Fruit fly (Drosophila melanogaster): Measurements from ENCODE around the gene Eip63F-1.

Gene Eip63F-1

DNA sequence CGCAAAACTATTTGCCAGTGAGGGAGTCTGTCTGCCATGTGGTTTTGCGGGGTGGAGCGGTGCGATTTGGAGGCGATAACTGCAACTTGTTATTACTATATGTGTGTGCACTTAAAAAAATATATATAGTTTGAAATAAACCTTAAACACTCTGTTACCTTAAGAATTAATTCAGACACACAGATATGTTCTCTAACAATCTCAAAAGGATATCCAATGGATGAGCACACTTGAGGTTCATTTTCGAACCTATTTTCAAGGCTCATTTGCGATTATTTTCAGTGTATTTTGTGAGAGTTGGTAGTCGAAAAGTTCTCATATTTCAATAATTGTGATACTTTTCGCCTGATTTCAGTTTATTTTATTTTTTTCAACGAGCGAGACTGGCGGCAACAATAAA lies 53.4 kb downstream of the Eip63F-1 start:
- TF ChIP-seq EcR (GFP tag; optimal IDR thresholded peaks at IDR 0.05) (no peak), CG8478 (optimal IDR thresholded peaks at IDR 0.05) (no peak), pan (optimal IDR thresholded peaks at IDR 0.05) (no peak), Dll (optimal IDR thresholded peaks at IDR 0.05) (no peak), psq (optimal IDR thresholded peaks at IDR 0.05) (no peak), usp (GFP tag; optimal IDR thresholded peaks at IDR 0.05) (no peak)

dm6 chr3L:3878734-3879310 lies 56.6 kb downstream of the Eip63F-1 start:
- TF ChIP-seq pan (optimal IDR thresholded peaks at IDR 0.05) (no peak), EcR (GFP tag; optimal IDR thresholded peaks at IDR 0.05) (no peak), Dll (optimal IDR thresholded peaks at IDR 0.05) (no peak), usp (GFP tag; optimal IDR thresholded peaks at IDR 0.05) (no peak), psq (optimal IDR thresholded peaks at IDR 0.05) (no peak), CG8478 (optimal IDR thresholded peaks at IDR 0.05) (no peak)

- TF ChIP-seq psq (optimal IDR thresholded peaks at IDR 0.05) (no peak), usp (GFP tag; optimal IDR thresholded peaks at IDR 0.05) (no peak), pan (optimal IDR thresholded peaks at IDR 0.05) (no peak), EcR (GFP tag; optimal IDR thresholded peaks at IDR 0.05) (no peak), Dll (optimal IDR thresholded peaks at IDR 0.05) (no peak), CG8478 (optimal IDR thresholded peaks at IDR 0.05) (no peak)
These were observed 58.6 kb downstream of the Eip63F-1 start for dm6 chr3L:3876861-3877260.

DNA sequence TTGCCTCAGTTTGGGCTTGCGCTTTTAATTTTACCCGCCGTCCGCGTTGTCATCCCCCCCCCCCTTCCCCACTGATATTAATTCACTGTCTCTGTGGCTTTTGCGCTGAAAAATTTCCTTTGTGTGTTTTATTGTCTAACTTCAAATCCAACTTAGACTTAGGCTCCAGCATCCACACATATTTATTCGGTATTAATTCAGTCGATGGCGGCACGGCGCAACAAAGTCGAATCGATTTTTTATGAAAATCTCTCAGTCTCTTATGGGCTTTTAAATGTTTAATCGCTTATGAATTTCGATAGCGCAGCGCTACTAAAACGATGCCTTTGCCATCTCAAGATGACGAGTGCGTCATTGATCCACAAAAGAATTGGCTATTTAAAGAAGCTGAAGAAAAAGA lies 59.4 kb downstream of the Eip63F-1 start:
- TF ChIP-seq psq (optimal IDR thresholded peaks at IDR 0.05) (no peak), usp (GFP tag; optimal IDR thresholded peaks at IDR 0.05) (no peak), Dll (optimal IDR thresholded peaks at IDR 0.05) (no peak), CG8478 (optimal IDR thresholded peaks at IDR 0.05) (no peak)

DNA sequence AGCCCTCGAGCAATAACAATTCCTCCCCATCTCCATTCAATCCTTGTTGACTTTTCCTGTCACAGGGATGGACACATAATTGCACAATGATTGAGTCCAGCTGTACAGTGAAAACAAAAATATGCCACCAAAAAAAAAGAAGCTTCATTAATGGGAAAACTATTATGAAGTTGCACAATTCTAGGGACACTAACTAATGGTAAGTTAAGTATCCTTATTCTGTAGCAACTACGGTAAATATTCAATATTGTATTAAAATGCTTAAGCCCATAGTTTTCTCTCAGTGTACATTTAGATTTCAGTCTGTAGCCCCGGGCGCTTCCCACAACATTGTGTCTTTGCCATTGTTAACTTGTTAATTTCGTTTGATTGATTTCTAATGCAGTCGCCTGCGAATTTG lies 60.4 kb downstream of the Eip63F-1 start:
- no peak for TF ChIP-seq psq (optimal IDR thresholded peaks at IDR 0.05)
- no peak for TF ChIP-seq pan (optimal IDR thresholded peaks at IDR 0.05)

DNA sequence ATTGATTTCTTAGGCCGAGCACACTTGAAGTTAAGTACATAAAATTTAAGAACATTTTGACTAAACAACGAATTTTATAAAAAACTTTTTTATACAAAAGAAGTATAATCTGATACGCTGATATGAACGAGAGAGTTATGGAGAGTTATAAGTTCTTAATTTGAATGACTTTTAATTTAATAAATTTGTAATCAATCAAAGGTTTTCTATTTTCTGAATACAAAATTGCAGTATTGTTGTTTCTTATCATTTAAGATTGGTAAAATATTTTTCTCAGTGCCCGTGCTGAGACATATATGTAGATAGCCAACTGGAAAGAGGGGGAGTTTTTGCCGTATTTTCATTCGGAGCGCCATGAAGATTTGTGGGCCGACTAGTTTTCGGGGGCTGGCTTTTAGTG lies 62.3 kb downstream of the Eip63F-1 start:
- TF ChIP-seq usp (GFP tag; optimal IDR thresholded peaks at IDR 0.05) (no peak), psq (optimal IDR thresholded peaks at IDR 0.05) (no peak), CG8478 (optimal IDR thresholded peaks at IDR 0.05) (no peak), EcR (GFP tag; optimal IDR thresholded peaks at IDR 0.05) (no peak), Dll (optimal IDR thresholded peaks at IDR 0.05) (no peak), pan (optimal IDR thresholded peaks at IDR 0.05) (no peak)

- TF ChIP-seq psq (optimal IDR thresholded peaks at IDR 0.05) (no peak), EcR (GFP tag; optimal IDR thresholded peaks at IDR 0.05) (no peak), CG8478 (optimal IDR thresholded peaks at IDR 0.05) (no peak), usp (GFP tag; optimal IDR thresholded peaks at IDR 0.05) (no peak), Dll (optimal IDR thresholded peaks at IDR 0.05) (no peak), pan (optimal IDR thresholded peaks at IDR 0.05) (no peak)
These were observed 64.1 kb downstream of the Eip63F-1 start for dm6 chr3L:3871284-3871683.

DNA sequence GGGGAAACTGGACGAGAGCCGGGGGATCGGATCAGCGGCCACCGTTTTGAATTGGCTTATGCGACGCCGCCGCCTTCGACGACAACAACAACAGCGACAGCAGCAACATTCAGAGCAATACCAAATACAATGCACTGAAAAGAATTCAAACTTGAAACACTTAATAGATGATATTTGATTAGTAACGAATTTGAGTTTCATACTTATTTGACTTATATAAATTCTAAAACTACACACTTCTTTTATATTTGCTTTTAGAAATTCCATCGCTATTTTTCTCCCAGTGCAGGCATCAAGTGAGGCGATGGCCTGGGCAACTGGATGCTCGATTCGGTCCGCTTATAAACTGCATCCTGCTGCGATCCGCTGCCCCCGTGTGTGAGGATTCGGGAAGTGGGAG lies 67.4 kb downstream of the Eip63F-1 start:
- TF ChIP-seq CG8478 (optimal IDR thresholded peaks at IDR 0.05) (no peak), Dll (optimal IDR thresholded peaks at IDR 0.05) (no peak), pan (optimal IDR thresholded peaks at IDR 0.05) (no peak), psq (optimal IDR thresholded peaks at IDR 0.05) (no peak), EcR (GFP tag; optimal IDR thresholded peaks at IDR 0.05) (no peak), usp (GFP tag; optimal IDR thresholded peaks at IDR 0.05) (no peak)

DNA sequence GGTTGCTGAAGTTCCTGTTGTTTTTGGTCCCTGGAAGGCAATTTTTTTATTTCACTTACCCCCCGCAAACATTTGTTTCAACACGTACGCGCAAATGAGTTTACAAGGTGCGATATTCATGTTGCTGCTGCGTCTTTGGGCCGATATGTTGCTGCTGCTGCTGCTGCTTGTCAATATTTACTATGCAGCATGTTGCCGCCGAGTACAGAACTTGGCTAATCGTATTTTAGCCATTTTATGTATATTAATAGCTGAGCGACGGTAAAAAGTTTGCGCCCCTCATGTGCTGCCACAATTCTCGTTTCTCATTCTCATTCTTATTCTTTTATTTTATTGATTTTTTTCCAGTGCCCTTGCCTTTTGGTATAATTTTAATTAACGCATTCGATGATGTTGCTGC lies 69.0 kb downstream of the Eip63F-1 start:
- TF ChIP-seq Dll (optimal IDR thresholded peaks at IDR 0.05) (no peak), pan (optimal IDR thresholded peaks at IDR 0.05) (no peak), usp (GFP tag; optimal IDR thresholded peaks at IDR 0.05) (no peak), CG8478 (optimal IDR thresholded peaks at IDR 0.05) (no peak), EcR (GFP tag; optimal IDR thresholded peaks at IDR 0.05) (no peak), psq (optimal IDR thresholded peaks at IDR 0.05) (no peak)

- no peak for TF ChIP-seq Dll (optimal IDR thresholded peaks at IDR 0.05)
- TF ChIP-seq EcR (GFP tag; optimal IDR thresholded peaks at IDR 0.05), result no peak
- no peak for TF ChIP-seq pan (optimal IDR thresholded peaks at IDR 0.05)
- no peak for TF ChIP-seq psq (optimal IDR thresholded peaks at IDR 0.05)
- TF ChIP-seq usp (GFP tag; optimal IDR thresholded peaks at IDR 0.05), result no peak
- no peak for TF ChIP-seq CG8478 (optimal IDR thresholded peaks at IDR 0.05)
These were observed 70.0 kb downstream of the Eip63F-1 start for dm6 chr3L:3865290-3865891.

DNA sequence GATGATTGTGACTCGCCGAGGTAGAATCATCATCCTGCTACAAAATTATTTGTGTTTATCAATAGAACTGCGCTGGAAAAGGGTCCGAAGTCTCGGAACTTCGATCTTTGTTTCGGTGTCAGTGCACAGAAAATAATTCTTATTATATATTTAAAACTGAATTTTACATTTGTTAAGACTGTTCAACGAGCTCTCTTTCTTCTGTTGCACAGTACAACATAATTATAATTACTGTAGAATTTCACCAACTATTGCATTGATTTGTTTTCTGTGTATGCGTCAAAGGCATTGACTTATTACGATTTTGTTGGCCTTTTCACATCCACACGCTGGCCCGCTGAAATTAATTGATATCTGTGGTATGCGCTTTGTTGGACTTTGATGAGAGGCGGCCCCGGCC lies 72.0 kb downstream of the Eip63F-1 start:
- TF ChIP-seq usp (GFP tag; optimal IDR thresholded peaks at IDR 0.05), result no peak
- TF ChIP-seq CG8478 (optimal IDR thresholded peaks at IDR 0.05), result no peak
- TF ChIP-seq EcR (GFP tag; optimal IDR thresholded peaks at IDR 0.05), result no peak
- no peak for TF ChIP-seq Dll (optimal IDR thresholded peaks at IDR 0.05)
- no peak for TF ChIP-seq pan (optimal IDR thresholded peaks at IDR 0.05)
- TF ChIP-seq psq (optimal IDR thresholded peaks at IDR 0.05), result no peak

dm6 chr3L:3862504-3863380 lies 72.7 kb downstream of the Eip63F-1 start:
- TF ChIP-seq pan (optimal IDR thresholded peaks at IDR 0.05) (no peak), CG8478 (optimal IDR thresholded peaks at IDR 0.05) (no peak), Dll (optimal IDR thresholded peaks at IDR 0.05) (no peak), psq (optimal IDR thresholded peaks at IDR 0.05) (no peak), EcR (GFP tag; optimal IDR thresholded peaks at IDR 0.05) (no peak), usp (GFP tag; optimal IDR thresholded peaks at IDR 0.05) (no peak)

Measured in whole organism.